Worm (Caenorhabditis elegans): Measurements from ENCODE around the gene D1044.7.

The D1044.7 gene

ce11 chrIII:5508669-5509068 is at the start of gene D1044.7:
D1044.7 (minus strand) TSS chrIII:5508769.
- no peak for TF ChIP-seq unc-55 (GFP tag; optimal IDR thresholded peaks at IDR 0.05)

- TF ChIP-seq lsy-2 (tag; optimal IDR thresholded peaks at IDR 0.05) (no peak), ama-1 (optimal IDR thresholded peaks at IDR 0.05) (peak; percentile 31)
These were observed 48.8 kb upstream of the D1044.7 start, which contains the start of gene rpc-2 for ce11 chrIII:5557246-5557819. rpc-2 (plus strand) TSS chrIII:5557365.

ce11 chrIII:5554884-5555500 is 46.4 kb upstream of the D1044.7 start, which contains the start of the genes nmad-1 and hach-1:
nmad-1 (minus strand) TSS chrIII:5554934.
hach-1 (plus strand) TSS chrIII:5555450.
- TF ChIP-seq elt-1 (tag; optimal IDR thresholded peaks at IDR 0.05) (no peak), lin-13 (GFP tag; optimal IDR thresholded peaks at IDR 0.05) (peak; percentile 61), skn-1 (tag; optimal IDR thresholded peaks at IDR 0.05) (peak; percentile 76), alr-1 (tag; optimal IDR thresholded peaks at IDR 0.05) (no peak), mab-5 (tag; optimal IDR thresholded peaks at IDR 0.05) (peak; percentile 69), ceh-82 (tag; optimal IDR thresholded peaks at IDR 0.05) (no peak), lin-39 (tag; optimal IDR thresholded peaks at IDR 0.05) (no peak), lin-11 (tag; optimal IDR thresholded peaks at IDR 0.05) (peak; percentile 58), peb-1 (tag; optimal IDR thresholded peaks at IDR 0.05) (no peak), sem-4 (tag; optimal IDR thresholded peaks at IDR 0.05) (peak; percentile 88), nhr-11 (tag; optimal IDR thresholded peaks at IDR 0.05) (peak; percentile 10), fos-1 (tag; optimal IDR thresholded peaks at IDR 0.05) (peak; percentile 28), zag-1 (tag; optimal IDR thresholded peaks at IDR 0.05) (no peak), ama-1 (optimal IDR thresholded peaks at IDR 0.05) (no peak), gmeb-1 (tag; optimal IDR thresholded peaks at IDR 0.05) (peak; percentile 79), F13H6.1 (tag; optimal IDR thresholded peaks at IDR 0.05) (peak; percentile 85), unc-39 (tag; optimal IDR thresholded peaks at IDR 0.05) (no peak), sma-9 (GFP tag; optimal IDR thresholded peaks at IDR 0.05) (peak; percentile 87), sma-9 (tag; optimal IDR thresholded peaks at IDR 0.05) (no peak), unc-62 (GFP tag; optimal IDR thresholded peaks at IDR 0.05) (no peak), nhr-6 (tag; optimal IDR thresholded peaks at IDR 0.05) (no peak), snpc-4 (tag; optimal IDR thresholded peaks at IDR 0.05) (peak; percentile 47), nhr-129 (tag; optimal IDR thresholded peaks at IDR 0.05) (peak; percentile 27), nhr-25 (tag; optimal IDR thresholded peaks at IDR 0.05) (peak; percentile 70), nhr-21 (tag; optimal IDR thresholded peaks at IDR 0.05) (peak; percentile 14), crh-2 (tag; optimal IDR thresholded peaks at IDR 0.05) (peak; percentile 40), unc-55 (GFP tag; optimal IDR thresholded peaks at IDR 0.05) (peak; percentile 77), ztf-4 (tag; optimal IDR thresholded peaks at IDR 0.05) (peak; percentile 56), C34F6.9 (tag; optimal IDR thresholded peaks at IDR 0.05) (peak; percentile 52), sma-3 (GFP tag; optimal IDR thresholded peaks at IDR 0.05) (peak; percentile 85), blmp-1 (tag; optimal IDR thresholded peaks at IDR 0.05; ENCODE audit: insufficient read depth) (peak; percentile 39), lsy-2 (tag; optimal IDR thresholded peaks at IDR 0.05) (peak; percentile 20 to 85)

- TF ChIP-seq crh-2 (tag; optimal IDR thresholded peaks at IDR 0.05) (peak; percentile 36), Y55F3AM.14 (GFP tag; optimal IDR thresholded peaks at IDR 0.05) (no peak), elt-1 (tag; optimal IDR thresholded peaks at IDR 0.05) (no peak), sma-3 (GFP tag; optimal IDR thresholded peaks at IDR 0.05) (no peak), nhr-10 (tag; optimal IDR thresholded peaks at IDR 0.05) (no peak), mdl-1 (tag; optimal IDR thresholded peaks at IDR 0.05) (no peak), alr-1 (tag; optimal IDR thresholded peaks at IDR 0.05) (no peak), R02D3.7 (tag; optimal IDR thresholded peaks at IDR 0.05) (no peak), lin-39 (tag; optimal IDR thresholded peaks at IDR 0.05) (no peak), lin-13 (GFP tag; optimal IDR thresholded peaks at IDR 0.05) (no peak), dmd-4 (tag; optimal IDR thresholded peaks at IDR 0.05) (no peak), ztf-11 (tag; optimal IDR thresholded peaks at IDR 0.05) (no peak), nhr-6 (tag; optimal IDR thresholded peaks at IDR 0.05) (no peak), unc-62 (GFP tag; optimal IDR thresholded peaks at IDR 0.05) (no peak), gmeb-1 (tag; optimal IDR thresholded peaks at IDR 0.05) (no peak), nhr-25 (tag; optimal IDR thresholded peaks at IDR 0.05) (peak; percentile 62), fos-1 (tag; optimal IDR thresholded peaks at IDR 0.05) (no peak), ZK546.5 (tag; optimal IDR thresholded peaks at IDR 0.05) (no peak), lin-11 (tag; optimal IDR thresholded peaks at IDR 0.05) (no peak), unc-39 (tag; optimal IDR thresholded peaks at IDR 0.05) (no peak), ceh-82 (tag; optimal IDR thresholded peaks at IDR 0.05) (no peak), ama-1 (optimal IDR thresholded peaks at IDR 0.05) (peak; percentile 46), C34F6.9 (tag; optimal IDR thresholded peaks at IDR 0.05) (peak; percentile 16), egl-27 (tag; optimal IDR thresholded peaks at IDR 0.05) (no peak), aly-2 (tag; optimal IDR thresholded peaks at IDR 0.05) (no peak), skn-1 (tag; optimal IDR thresholded peaks at IDR 0.05) (no peak), nhr-12 (tag; optimal IDR thresholded peaks at IDR 0.05) (no peak), nhr-237 (tag; optimal IDR thresholded peaks at IDR 0.05) (no peak)
These were observed 44.5 kb upstream of the D1044.7 start for ce11 chrIII:5553098-5553497.
